Worm (Caenorhabditis elegans): Measurements from ENCODE around the gene csp-2.

csp-2 gene

ce11 chrIV:6325772-6326171 is 18.2 kb downstream of the csp-2 start:
- TF ChIP-seq snpc-4 (tag; optimal IDR thresholded peaks at IDR 0.05) (no peak), drap-1 (GFP tag; optimal IDR thresholded peaks at IDR 0.05) (no peak), pha-4 (tag; optimal IDR thresholded peaks at IDR 0.05) (no peak), mep-1 (tag; optimal IDR thresholded peaks at IDR 0.05) (no peak), nhr-2 (tag; optimal IDR thresholded peaks at IDR 0.05) (no peak), ces-1 (GFP tag; optimal IDR thresholded peaks at IDR 0.05) (no peak)

ce11 chrIV:6326448-6326847 is 18.9 kb downstream of the csp-2 start, which contains the start of gene lsm-8:
lsm-8 (plus strand) TSS chrIV:6326526.
- TF ChIP-seq flh-1 (GFP tag; optimal IDR thresholded peaks at IDR 0.05) (no peak), ceh-83 (GFP tag; optimal IDR thresholded peaks at IDR 0.05) (no peak), elt-1 (tag; optimal IDR thresholded peaks at IDR 0.05; ENCODE audit: borderline replicate concordance, insufficient read depth) (no peak), nhr-2 (tag; optimal IDR thresholded peaks at IDR 0.05) (no peak), sptf-1 (tag; optimal IDR thresholded peaks at IDR 0.05) (no peak), nhr-12 (tag; optimal IDR thresholded peaks at IDR 0.05) (no peak), mls-2 (tag; optimal IDR thresholded peaks at IDR 0.05) (no peak), ztf-11 (tag; optimal IDR thresholded peaks at IDR 0.05) (no peak), lin-32 (GFP tag; optimal IDR thresholded peaks at IDR 0.05) (no peak), tbx-8 (GFP tag; optimal IDR thresholded peaks at IDR 0.05) (no peak)

ce11 chrIV:6327363-6328015 is 19.9 kb downstream of the csp-2 start:
- TF ChIP-seq flh-1 (GFP tag; optimal IDR thresholded peaks at IDR 0.05), result no peak
- TF ChIP-seq elt-1 (tag; optimal IDR thresholded peaks at IDR 0.05; ENCODE audit: borderline replicate concordance, insufficient read depth), result peak; percentile 15
- TF ChIP-seq tbx-8 (GFP tag; optimal IDR thresholded peaks at IDR 0.05), result no peak
- no peak for TF ChIP-seq lsy-2 (tag; optimal IDR thresholded peaks at IDR 0.05)
- TF ChIP-seq ceh-39 (tag; optimal IDR thresholded peaks at IDR 0.05), result peak; percentile 55
- peak; percentile 25 for TF ChIP-seq mep-1 (tag; optimal IDR thresholded peaks at IDR 0.05)
- TF ChIP-seq sptf-1 (tag; optimal IDR thresholded peaks at IDR 0.05), result no peak
- TF ChIP-seq elt-3 (tag; optimal IDR thresholded peaks at IDR 0.05), result no peak
- no peak for TF ChIP-seq unc-39 (tag; optimal IDR thresholded peaks at IDR 0.05)
- no peak for TF ChIP-seq nhr-28 (tag; optimal IDR thresholded peaks at IDR 0.05)
- TF ChIP-seq ces-1 (GFP tag; optimal IDR thresholded peaks at IDR 0.05), result peak; percentile 73

DNA sequence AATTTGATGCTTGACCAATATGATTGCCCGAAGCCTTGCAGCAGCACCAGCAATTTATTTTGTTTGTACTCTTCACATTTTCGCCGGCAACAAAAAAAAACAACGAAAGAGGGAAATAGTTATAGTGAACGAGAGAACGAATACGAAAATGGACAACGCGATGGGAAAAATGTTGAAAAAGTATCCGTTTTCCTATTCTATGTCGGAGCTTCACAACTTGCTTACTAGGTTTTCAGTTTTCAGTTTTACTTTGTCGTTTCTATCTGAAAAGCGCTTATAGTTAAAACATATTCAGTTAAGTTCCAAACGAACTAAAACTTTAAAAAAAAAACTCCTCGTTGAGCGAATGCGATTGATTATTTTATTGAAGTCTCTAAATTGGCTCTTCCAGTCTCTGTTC is 20.7 kb downstream of the csp-2 start:
- TF ChIP-seq zip-8 (tag; optimal IDR thresholded peaks at IDR 0.05) (no peak), mab-5 (tag; optimal IDR thresholded peaks at IDR 0.05) (no peak), sem-2 (GFP tag; optimal IDR thresholded peaks at IDR 0.05) (no peak), drap-1 (GFP tag; optimal IDR thresholded peaks at IDR 0.05) (no peak), nhr-76 (tag; optimal IDR thresholded peaks at IDR 0.05) (no peak), lin-13 (tag; optimal IDR thresholded peaks at IDR 0.05) (no peak), ceh-39 (tag; optimal IDR thresholded peaks at IDR 0.05) (no peak), ham-2 (GFP tag; optimal IDR thresholded peaks at IDR 0.05) (no peak), mls-2 (tag; optimal IDR thresholded peaks at IDR 0.05) (no peak), ztf-11 (tag; optimal IDR thresholded peaks at IDR 0.05) (no peak), blmp-1 (tag; optimal IDR thresholded peaks at IDR 0.05) (no peak), lsy-2 (tag; optimal IDR thresholded peaks at IDR 0.05) (no peak), unc-62 (GFP tag; optimal IDR thresholded peaks at IDR 0.05) (no peak), sptf-1 (tag; optimal IDR thresholded peaks at IDR 0.05) (no peak), ceh-83 (GFP tag; optimal IDR thresholded peaks at IDR 0.05) (no peak), bed-3 (GFP tag; optimal IDR thresholded peaks at IDR 0.05) (no peak), nhr-12 (tag; optimal IDR thresholded peaks at IDR 0.05) (no peak), nhr-2 (tag; optimal IDR thresholded peaks at IDR 0.05) (no peak), ces-1 (GFP tag; optimal IDR thresholded peaks at IDR 0.05) (no peak)

ce11 chrIV:6329339-6329738 is 21.8 kb downstream of the csp-2 start, which contains the start of gene seu-1:
seu-1 (plus strand) TSS chrIV:6329639.
- no peak for TF ChIP-seq ceh-83 (GFP tag; optimal IDR thresholded peaks at IDR 0.05)
- TF ChIP-seq nhr-76 (tag; optimal IDR thresholded peaks at IDR 0.05), result no peak
- no peak for TF ChIP-seq pha-4 (tag; optimal IDR thresholded peaks at IDR 0.05)
- no peak for TF ChIP-seq elt-3 (tag; optimal IDR thresholded peaks at IDR 0.05)
- no peak for TF ChIP-seq ham-2 (GFP tag; optimal IDR thresholded peaks at IDR 0.05)
- no peak for TF ChIP-seq flh-1 (GFP tag; optimal IDR thresholded peaks at IDR 0.05)
- no peak for TF ChIP-seq nhr-12 (tag; optimal IDR thresholded peaks at IDR 0.05)
- no peak for TF ChIP-seq ceh-39 (tag; optimal IDR thresholded peaks at IDR 0.05)
- TF ChIP-seq mep-1 (tag; optimal IDR thresholded peaks at IDR 0.05), result no peak
- TF ChIP-seq zip-8 (tag; optimal IDR thresholded peaks at IDR 0.05), result no peak
- TF ChIP-seq unc-39 (tag; optimal IDR thresholded peaks at IDR 0.05), result no peak
